Fruit fly (Drosophila melanogaster) whole organism, embryonic: ENCODE measurements around the gene CG43896.

Experiments used
- Asciz ChIP-seq: fragments of 200-800 bp; sonication (Bioruptor generic); optimal IDR thresholded peaks from 2 replicates; lab custom pipeline; 2017; ENCODE audit warnings: missing biosample characterization, mild to moderate bottlenecking, missing genetic modification characterization, missing genetic modification reagents
- B-H1 ChIP-seq: fragments of 200-800 bp; sonication (Bioruptor generic); IDR thresholded peaks from 3 replicates; pipeline ENCODE4 v1.3.6; 2022; ENCODE audit warnings: missing biosample characterization, missing genetic modification characterization
- B-H2 ChIP-seq: fragments of 200-800 bp; sonication (Bioruptor generic); optimal IDR thresholded peaks from 2 replicates; lab custom pipeline; 2018; ENCODE audit warnings: missing biosample characterization, mild to moderate bottlenecking, missing genetic modification characterization
- C15 ChIP-seq: fragments of 200-800 bp; sonication (Bioruptor generic); IDR thresholded peaks from 3 replicates; pipeline ENCODE4 v1.3.6; 2022; ENCODE audit warnings: missing biosample characterization, missing genetic modification characterization
- CG10565 ChIP-seq: fragments of 200-800 bp; sonication (Bioruptor generic); optimal IDR thresholded peaks from 3 replicates; lab custom pipeline; 2016; ENCODE audit warnings: missing biosample characterization, mild to moderate bottlenecking, missing genetic modification characterization
- CG11560 ChIP-seq: fragments of 200-800 bp; sonication (Bioruptor generic); IDR thresholded peaks from 3 replicates; pipeline ENCODE4 v1.3.6; 2022; ENCODE audit warnings: missing biosample characterization, missing genetic modification characterization
- CG1233 ChIP-seq: fragments of 200-800 bp; sonication (Bioruptor generic); optimal IDR thresholded peaks from 4 replicates; lab custom pipeline; 2018; ENCODE audit warnings: missing biosample characterization, mild to moderate bottlenecking, missing genetic modification characterization
- CG12769 ChIP-seq: fragments of 200-800 bp; sonication (Bioruptor generic); optimal IDR thresholded peaks from 2 replicates; lab custom pipeline; 2019; ENCODE audit warnings: missing biosample characterization, mild to moderate bottlenecking, missing genetic modification characterization, moderate library complexity
- CG14710 ChIP-seq: fragments of 200-800 bp; sonication (Bioruptor generic); optimal IDR thresholded peaks from 3 replicates; lab custom pipeline; 2019; ENCODE audit warnings: missing biosample characterization, mild to moderate bottlenecking, missing genetic modification characterization, moderate library complexity
- CG14965 ChIP-seq: fragments of 200-800 bp; sonication (Bioruptor generic); optimal IDR thresholded peaks from 2 replicates; lab custom pipeline; 2016; ENCODE audit warnings: missing biosample characterization, missing genetic modification characterization, borderline replicate concordance
- CG15011 ChIP-seq: fragments of 200-800 bp; sonication (Bioruptor generic); optimal IDR thresholded peaks from 3 replicates; lab custom pipeline; 2018; ENCODE audit warnings: missing biosample characterization, mild to moderate bottlenecking, missing genetic modification characterization
- CG17385 ChIP-seq: fragments of 200-800 bp; sonication (Bioruptor generic); optimal IDR thresholded peaks from 3 replicates; lab custom pipeline; 2018; ENCODE audit warnings: missing biosample characterization, mild to moderate bottlenecking, missing genetic modification characterization
- CG17802 ChIP-seq: fragments of 200-800 bp; sonication (Bioruptor generic); optimal IDR thresholded peaks from 2 replicates; lab custom pipeline; 2018; ENCODE audit warnings: missing biosample characterization, mild to moderate bottlenecking, missing genetic modification characterization, moderate library complexity
- CG18011 ChIP-seq: fragments of 200-800 bp; sonication (Bioruptor generic); optimal IDR thresholded peaks from 2 replicates; lab custom pipeline; 2017; ENCODE audit warnings: missing biosample characterization, missing genetic modification characterization, mild to moderate bottlenecking, moderate library complexity, missing genotype
- CG2712 ChIP-seq: fragments of 200-800 bp; optimal IDR thresholded peaks from 3 replicates; lab custom pipeline; 2019; ENCODE audit warnings: missing biosample characterization, mild to moderate bottlenecking, missing genetic modification characterization, moderate library complexity
- CG3838 ChIP-seq: fragments of 200-800 bp; sonication (Bioruptor generic); optimal IDR thresholded peaks from 3 replicates; lab custom pipeline; 2016; ENCODE audit warnings: missing biosample characterization, missing genetic modification characterization
- CG4328 ChIP-seq: fragments of 200-800 bp; sonication (Bioruptor generic); optimal IDR thresholded peaks from 3 replicates; lab custom pipeline; 2017; ENCODE audit warnings: missing biosample characterization, missing genetic modification reagents, missing genetic modification characterization
- CG4360 ChIP-seq: fragments of 200-800 bp; sonication (Bioruptor generic); IDR thresholded peaks from 2 replicates; pipeline ENCODE4 v1.3.6; 2022; ENCODE audit warnings: missing biosample characterization, missing genetic modification characterization
- CG4730 ChIP-seq: fragments of 200-800 bp; sonication (Bioruptor generic); IDR thresholded peaks from 2 replicates; pipeline ENCODE4 v1.3.6; 2022; ENCODE audit warnings: missing biosample characterization, missing genetic modification characterization
- CG6175 ChIP-seq: fragments of 200-800 bp; sonication (Bioruptor generic); IDR thresholded peaks from 3 replicates; pipeline ENCODE4 v1.3.6; 2022; ENCODE audit warnings: missing biosample characterization, missing genetic modification characterization
- CG6272 ChIP-seq: fragments of 200-800 bp; sonication (Bioruptor generic); IDR thresholded peaks from 2 replicates; pipeline ENCODE4 v1.3.6; 2022; ENCODE audit warnings: missing biosample characterization, missing genetic modification characterization
- CG6791 ChIP-seq: fragments of 200-800 bp; sonication (Bioruptor generic); IDR thresholded peaks from 3 replicates; pipeline ENCODE4 v1.3.6; 2022; ENCODE audit warnings: missing biosample characterization, missing genetic modification characterization; ENCODE audit not compliant: partially characterized antibody
- CG8924 ChIP-seq: fragments of 200-800 bp; optimal IDR thresholded peaks from 3 replicates; lab custom pipeline; 2019; ENCODE audit warnings: missing biosample characterization, mild to moderate bottlenecking, missing genetic modification characterization, moderate library complexity
- CrebB ChIP-seq: fragments of 200-800 bp; sonication (Bioruptor generic); optimal IDR thresholded peaks from 3 replicates; lab custom pipeline; 2018; ENCODE audit warnings: missing biosample characterization, mild to moderate bottlenecking, missing genetic modification characterization
- Dek ChIP-seq: fragments of 200-800 bp; sonication (Bioruptor generic); optimal IDR thresholded peaks from 3 replicates; lab custom pipeline; 2019; ENCODE audit warnings: missing biosample characterization, mild to moderate bottlenecking, missing genetic modification characterization, moderate library complexity
- HLH4C ChIP-seq: fragments of 200-800 bp; sonication (Bioruptor generic); IDR thresholded peaks from 3 replicates; pipeline ENCODE4 v1.3.6; 2022; ENCODE audit warnings: missing biosample characterization, missing genetic modification characterization; ENCODE audit not compliant: partially characterized antibody
- HLH54F ChIP-seq: fragments of 200-800 bp; sonication (Bioruptor generic); optimal IDR thresholded peaks from 3 replicates; lab custom pipeline; 2016; ENCODE audit warnings: missing biosample characterization, missing genetic modification characterization
- Hr51 ChIP-seq, 2 experiments: fragments of 200-800 bp; sonication (Bioruptor generic); optimal IDR thresholded peaks; 2 replicates in 1 of 2; 3 replicates in 1 of 2; lab custom pipeline; 2016 to 2018; ENCODE audit warnings: missing biosample characterization in 2 of 2, missing genetic modification characterization in 2 of 2, mild to moderate bottlenecking in 1 of 2, moderate library complexity in 1 of 2
- MESR4 ChIP-seq: fragments of 200-800 bp; sonication (Bioruptor generic); optimal IDR thresholded peaks from 2 replicates; lab custom pipeline; 2018; ENCODE audit warnings: missing biosample characterization, mild to moderate bottlenecking, missing genetic modification characterization, moderate library complexity
- Med ChIP-seq: fragments of 200-800 bp; sonication (Bioruptor generic); peaks from one replicate; lab custom pipeline; 2016; ENCODE audit warnings: missing biosample characterization, missing genetic modification characterization, mild to moderate bottlenecking, inconsistent platforms, moderate library complexity
- Sox100B ChIP-seq: fragments of 200-800 bp; sonication (Bioruptor generic); optimal IDR thresholded peaks from 3 replicates; lab custom pipeline; 2018; ENCODE audit warnings: missing biosample characterization, mild to moderate bottlenecking, missing genetic modification characterization
- Sry-δ ChIP-seq: fragments of 200-800 bp; sonication (Bioruptor generic); optimal IDR thresholded peaks from 2 replicates; lab custom pipeline; 2016; ENCODE audit warnings: missing biosample characterization, missing genetic modification characterization
- Xbp1 ChIP-seq: fragments of 200-800 bp; sonication (Bioruptor generic); optimal IDR thresholded peaks from 3 replicates; lab custom pipeline; 2016; ENCODE audit warnings: missing biosample characterization, mild to moderate bottlenecking, missing genetic modification characterization
- al ChIP-seq: fragments of 200-800 bp; sonication (Bioruptor generic); IDR thresholded peaks from 2 replicates; pipeline ENCODE4 v1.3.6; 2022; ENCODE audit warnings: missing biosample characterization, missing genetic modification characterization
- ap ChIP-seq: fragments of 200-800 bp; sonication (Bioruptor generic); IDR thresholded peaks from 2 replicates; pipeline ENCODE4 v1.3.6; 2022; ENCODE audit warnings: missing biosample characterization, missing genetic modification characterization
- btn ChIP-seq: fragments of 200-800 bp; sonication (Bioruptor generic); optimal IDR thresholded peaks from 2 replicates; lab custom pipeline; 2016; ENCODE audit warnings: missing biosample characterization, missing genetic modification characterization
- cg ChIP-seq: fragments of 200-800 bp; sonication (Bioruptor generic); optimal IDR thresholded peaks from 3 replicates; lab custom pipeline; 2019; ENCODE audit warnings: missing biosample characterization, mild to moderate bottlenecking, missing genetic modification characterization, moderate library complexity
- emc ChIP-seq: fragments of 200-800 bp; sonication (Bioruptor generic); optimal IDR thresholded peaks from 2 replicates; lab custom pipeline; 2016; ENCODE audit warnings: missing biosample characterization, missing genetic modification characterization
- esg ChIP-seq: fragments of 200-800 bp; sonication (Bioruptor generic); conservative IDR thresholded peaks from 2 replicates; pipeline ENCODE4 v1.3.6; 2022; ENCODE audit warnings: missing biosample characterization, missing genetic modification characterization
- eve ChIP-seq, 2 experiments: fragments of >200 bp; optimal IDR thresholded peaks; 2 replicates each; lab custom pipeline; 2017; ENCODE audit warnings: missing biosample characterization in 2 of 2, missing genetic modification characterization in 2 of 2
- hth ChIP-seq: fragments of >200 bp; optimal IDR thresholded peaks from 2 replicates; lab custom pipeline; 2017; ENCODE audit warnings: inconsistent platforms
- mld ChIP-seq: fragments of 200-800 bp; sonication (Bioruptor generic); IDR thresholded peaks from 3 replicates; pipeline ENCODE4 v1.3.6; 2022; ENCODE audit warnings: missing biosample characterization, missing genetic modification characterization; ENCODE audit not compliant: partially characterized antibody
- nmo ChIP-seq: fragments of 200-800 bp; sonication (Bioruptor generic); optimal IDR thresholded peaks from 2 replicates; lab custom pipeline; 2018; ENCODE audit warnings: missing biosample characterization, mild to moderate bottlenecking, missing genetic modification characterization, moderate library complexity
- org-1 ChIP-seq: fragments of 200-800 bp; sonication (Bioruptor generic); optimal IDR thresholded peaks from 2 replicates; lab custom pipeline; 2017; ENCODE audit warnings: missing biosample characterization, missing genetic modification characterization
- pros ChIP-seq: fragments of 200-800 bp; sonication (Bioruptor generic); optimal IDR thresholded peaks from 3 replicates; lab custom pipeline; 2019; ENCODE audit warnings: missing biosample characterization, mild to moderate bottlenecking, missing genetic modification characterization, moderate library complexity
- rib ChIP-seq: fragments of 200-800 bp; sonication (Bioruptor generic); IDR thresholded peaks from 2 replicates; pipeline ENCODE4 v1.3.6; 2022; ENCODE audit warnings: missing biosample characterization, missing genetic modification characterization
- sens ChIP-seq: fragments of 200-800 bp; sonication (Bioruptor generic); peaks from one replicate; lab custom pipeline; 2016; ENCODE audit warnings: missing biosample characterization, missing genetic modification characterization
- vfl ChIP-seq: fragments of 200-800 bp; sonication (Bioruptor generic); optimal IDR thresholded peaks from 2 replicates; lab custom pipeline; 2016; ENCODE audit warnings: missing biosample characterization, missing genetic modification characterization

CG43896 gene

dm6 chr3L:12002321-12003248 is 26.7 kb downstream of the CG43896 start, which contains the start of the genes Pop2 and CG6928 (continued):
- TF ChIP-seq HLH4C (GFP tag; lab: Robert Waterston, UW) (peak; percentile 74), Asciz (no peak), Xbp1 (peak; percentile 84), CrebB (peak; percentile 40), Sry-δ (GFP tag; lab: Kevin White, UChicago) (peak; percentile 89), CG2712 (tag; lab: Kevin White, UChicago) (peak; percentile 77), CG8924 (tag; lab: Kevin White, UChicago) (peak; percentile 56), Med (GFP tag; lab: Kevin White, UChicago) (peak; percentile 98), Dek (peak; percentile 74), CG15011 (GFP tag; lab: Kevin White, UChicago) (peak; percentile 31), esg (peak; percentile 47; the same call in 1 of the 2 replicates), Sox100B (GFP tag; lab: Kevin White, UChicago) (no peak), CG4328 (GFP tag; lab: Kevin White, UChicago) (peak; percentile 12), al (GFP tag; lab: Robert Waterston, UW) (peak; percentile 56), MESR4 (GFP tag; lab: Kevin White, UChicago) (peak; percentile 82), CG1233 (GFP tag; lab: Kevin White, UChicago) (peak; percentile 50), CG6175 (GFP tag; lab: Robert Waterston, UW) (no peak), CG6272 (peak; percentile 69), CG17802 (peak; percentile 57), B-H1 (GFP tag; lab: Robert Waterston, UW) (peak; percentile 55; the same call in 2 of the 3 replicates), ap (peak; percentile 68; the same call in 1 of the 2 replicates), eve (GFP tag; optimal IDR thresholded peaks at IDR 0.05; lab: Kevin White, UChicago) (no peak), HLH54F (GFP tag; lab: Kevin White, UChicago) (peak; percentile 91), Hr51 (GFP tag; optimal IDR thresholded peaks at IDR 0.05; lab: Kevin White, UChicago) (peak in 1 of 2 experiments; percentile 88), CG14710 (tag; lab: Kevin White, UChicago) (peak; percentile 89), CG4730 (GFP tag; lab: Robert Waterston, UW) (peak; percentile 49; the same call in 1 of the 2 replicates), btn (GFP tag; lab: Kevin White, UChicago) (peak; percentile 44), nmo (peak; percentile 84), emc (GFP tag; lab: Kevin White, UChicago) (peak; percentile 72), CG10565 (GFP tag; lab: Kevin White, UChicago) (peak; percentile 43), mld (GFP tag; lab: Robert Waterston, UW) (peak; percentile 16; the same call in 1 of the 3 replicates), CG4360 (no peak), sens (peak; percentile 96), org-1 (GFP tag; lab: Kevin White, UChicago) (no peak), CG3838 (no peak), CG14965 (no peak), cg (GFP tag; lab: Kevin White, UChicago) (peak; percentile 88), CG17385 (GFP tag; lab: Kevin White, UChicago) (peak; percentile 31), pros (GFP tag; lab: Kevin White, UChicago) (no peak), CG18011 (peak; percentile 53), C15 (GFP tag; lab: Robert Waterston, UW) (0 out of 3 replicates have a peak, but pooled peaks have one; percentile 44), rib (GFP tag; lab: Robert Waterston, UW) (no peak), CG6791 (GFP tag; lab: Robert Waterston, UW) (peak; percentile 71), CG12769 (tag; lab: Kevin White, UChicago) (no peak), B-H2 (GFP tag; lab: Kevin White, UChicago) (peak; percentile 55), CG11560 (tag; lab: Robert Waterston, UW) (peak; percentile 67; the same call in 2 of the 3 replicates), hth (lab: Kevin White, UChicago) (no peak), vfl (GFP tag; lab: Kevin White, UChicago) (peak; percentile 74)
